Worm (Caenorhabditis elegans) whole organism, late embryonic: Measurements from ENCODE around the gene W10G11.3.

Experiments
- F13H6.1 ChIP-seq: sonication (generic microtip); optimal IDR thresholded peaks from 2 replicates; lab custom pipeline; 2016; ENCODE audit warnings: missing genetic modification characterization, missing compliant biosample characterization
- ama-1 ChIP-seq: fragments of 150-350 bp; optimal IDR thresholded peaks from 2 replicates; lab custom pipeline; 2014
- hlh-30 ChIP-seq: sonication (generic microtip); optimal IDR thresholded peaks from 2 replicates; lab custom pipeline; 2017; ENCODE audit warnings: antibody characterized with exemption, missing genetic modification characterization, missing compliant biosample characterization; ENCODE audit not compliant: insufficient read depth
- pag-3 ChIP-seq: sonication (generic microtip); optimal IDR thresholded peaks from 2 replicates; lab custom pipeline; 2016; ENCODE audit warnings: missing compliant biosample characterization, missing genetic modification characterization, borderline replicate concordance
- pha-4 ChIP-seq: fragments of 150-350 bp; optimal IDR thresholded peaks from 2 replicates; lab custom pipeline; 2018; ENCODE audit warnings: missing biosample characterization, missing genetic modification reagents, missing genetic modification characterization
- pqm-1 ChIP-seq: sonication (generic microtip); optimal IDR thresholded peaks from 2 replicates; lab custom pipeline; 2016; ENCODE audit warnings: missing genetic modification characterization, missing compliant biosample characterization
- tbx-2 ChIP-seq: sonication (generic microtip); optimal IDR thresholded peaks from 2 replicates; lab custom pipeline; 2016; ENCODE audit warnings: missing genetic modification characterization, missing compliant biosample characterization
- ztf-16 ChIP-seq: sonication (generic microtip); optimal IDR thresholded peaks from 2 replicates; lab custom pipeline; 2017; ENCODE audit warnings: missing genetic modification characterization, missing compliant biosample characterization

- TF ChIP-seq F13H6.1 (tag; lab: Kevin White, UChicago) (no peak), pha-4 (tag; lab: Kevin White, UChicago) (no peak), tbx-2 (no peak), ztf-16 (tag; lab: Kevin White, UChicago) (no peak), ama-1 (lab: Kevin White, UChicago) (no peak), hlh-30 (tag; lab: Kevin White, UChicago) (no peak), pqm-1 (tag; lab: Kevin White, UChicago) (no peak), pag-3 (no peak)
Measured at ce11 chrII:3527460-3527859, 34.9 kb downstream of the W10G11.3 start.
